Worm (Caenorhabditis elegans): ENCODE results near the gene F59A6.12.

DNA sequence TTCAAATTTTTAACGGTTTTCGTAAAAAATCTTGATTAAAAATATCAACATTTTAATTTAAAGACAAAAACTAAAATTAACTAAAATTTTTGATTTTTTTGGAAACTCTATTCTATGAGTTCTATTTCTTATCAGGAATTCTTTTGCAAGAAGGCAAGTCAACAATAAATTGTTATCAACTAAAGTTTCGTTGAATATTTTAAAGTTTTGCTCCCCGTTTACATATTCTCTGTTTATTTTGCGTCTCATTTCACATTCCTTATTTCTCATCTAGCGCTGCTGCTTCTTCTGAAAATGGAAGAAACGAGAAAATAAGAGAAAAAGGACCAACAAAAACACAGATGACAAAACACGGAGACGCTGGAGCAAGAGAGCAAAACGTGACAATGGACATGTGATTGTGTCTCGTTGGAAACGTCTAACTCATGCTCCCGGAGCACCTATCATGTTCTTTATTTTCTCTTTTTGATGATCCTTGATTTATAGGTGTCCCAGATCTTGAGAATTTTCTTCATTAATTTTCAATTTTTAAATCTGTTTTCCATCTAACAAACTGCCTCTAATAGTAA, 8.7 kb upstream of the F59A6.12 start:
- TF ChIP-seq nhr-11 (tag; optimal IDR thresholded peaks at IDR 0.05) (no peak), sdc-2 (tag; optimal IDR thresholded peaks at IDR 0.05) (no peak), ceh-2 (tag; optimal IDR thresholded peaks at IDR 0.05) (no peak), rnt-1 (tag; optimal IDR thresholded peaks at IDR 0.05) (no peak), unc-86 (tag; optimal IDR thresholded peaks at IDR 0.05) (no peak), fax-1 (tag; optimal IDR thresholded peaks at IDR 0.05) (no peak), ceh-24 (tag; optimal IDR thresholded peaks at IDR 0.05) (no peak), fkh-10 (GFP tag; optimal IDR thresholded peaks at IDR 0.05) (no peak)
